Worm (Caenorhabditis elegans) whole organism, L1 larva: Measurements from ENCODE around the gene mdt-26.

Experiments used
- C04F5.9 ChIP-seq: sonication (generic microtip); optimal IDR thresholded peaks from 2 replicates; lab custom pipeline; 2016; ENCODE audit warnings: missing genetic modification characterization, missing compliant biosample characterization
- aly-2 ChIP-seq: fragments of 150-350 bp; optimal IDR thresholded peaks from 2 replicates; lab custom pipeline; 2014; ENCODE audit warnings: missing biosample characterization, missing genetic modification characterization
- ceh-82 ChIP-seq, 3 experiments: fragments of 150-350 bp in 1 of 3; sonication (generic microtip) in 2 of 3; optimal IDR thresholded peaks; 2 replicates each; lab custom pipeline; 2014 to 2017; ENCODE audit warnings: missing biosample characterization in 3 of 3, missing genetic modification characterization in 3 of 3
- ceh-88 ChIP-seq: fragments of 200-800 bp; sonication (Bioruptor generic); IDR thresholded peaks from 2 replicates; pipeline ENCODE4 v1.3.6; 2022; ENCODE audit warnings: missing genetic modification characterization, missing compliant biosample characterization
- ceh-90 ChIP-seq: sonication (generic microtip); optimal IDR thresholded peaks from 2 replicates; lab custom pipeline; 2016; ENCODE audit warnings: missing genetic modification characterization, missing compliant biosample characterization
- ces-1 ChIP-seq: fragments of 150-350 bp; optimal IDR thresholded peaks from 2 replicates; lab custom pipeline; 2014; ENCODE audit warnings: missing biosample characterization, missing genetic modification reagents, missing genetic modification characterization
- dpl-1 ChIP-seq, 3 experiments: fragments of 150-350 bp in 2 of 3; sonication (generic microtip) in 1 of 3; optimal IDR thresholded peaks; 2 replicates each; lab custom pipeline; 2014 to 2017; ENCODE audit warnings: missing biosample characterization in 3 of 3, missing genetic modification characterization in 3 of 3, missing genetic modification reagents in 3 of 3
- dsc-1 ChIP-seq: sonication (generic microtip); optimal IDR thresholded peaks from 2 replicates; lab custom pipeline; 2016; ENCODE audit warnings: mild to moderate bottlenecking, missing genetic modification characterization, missing compliant biosample characterization
- efl-1 ChIP-seq, 4 experiments: fragments of 150-350 bp; optimal IDR thresholded peaks in 3 of 4; peaks in 1 of 4; 1 replicate in 1 of 4; 2 replicates in 3 of 4; lab custom pipeline; 2014; ENCODE audit warnings: missing biosample characterization in 2 of 4, missing genetic modification characterization in 2 of 4, missing genetic modification reagents in 2 of 4
- efl-3 ChIP-seq: fragments of 200-800 bp; sonication (Bioruptor generic); optimal IDR thresholded peaks from 2 replicates; lab custom pipeline; 2018; ENCODE audit warnings: mild to moderate bottlenecking, missing genetic modification characterization, missing compliant biosample characterization
- egl-27 ChIP-seq, 2 experiments: fragments of 150-350 bp in 1 of 2; sonication (generic microtip); optimal IDR thresholded peaks; 3 replicates each; lab custom pipeline; 2017 to 2018; ENCODE audit warnings: missing biosample characterization in 2 of 2, missing genetic modification characterization in 2 of 2, missing genetic modification reagents in 2 of 2
- elt-2 ChIP-seq: sonication (generic microtip); optimal IDR thresholded peaks from 2 replicates; lab custom pipeline; 2016; ENCODE audit warnings: missing genetic modification characterization, mild to moderate bottlenecking, inconsistent platforms, missing compliant biosample characterization, missing genetic modification reagents
- ets-5 ChIP-seq: fragments of 200-800 bp; sonication (Bioruptor generic); IDR thresholded peaks from 2 replicates; pipeline ENCODE4 v1.3.6; 2022; ENCODE audit warnings: missing genetic modification characterization, missing compliant biosample characterization
- fkh-10 ChIP-seq: sonication (generic microtip); optimal IDR thresholded peaks from 2 replicates; lab custom pipeline; 2017; ENCODE audit warnings: missing biosample characterization, missing genetic modification reagents, missing genetic modification characterization
- fkh-4 ChIP-seq: sonication (generic microtip); optimal IDR thresholded peaks from 2 replicates; lab custom pipeline; 2016; ENCODE audit warnings: missing compliant biosample characterization, missing genetic modification characterization, borderline replicate concordance
- isw-1 ChIP-seq: fragments of 200-800 bp; sonication (Bioruptor generic); IDR thresholded peaks from 2 replicates; pipeline ENCODE4 v1.3.6; 2022; ENCODE audit warnings: missing genetic modification characterization, missing compliant biosample characterization
- jun-1 ChIP-seq: fragments of 150-350 bp; optimal IDR thresholded peaks from 2 replicates; lab custom pipeline; 2014; ENCODE audit warnings: missing biosample characterization, missing genetic modification reagents, missing genetic modification characterization
- lin-14 ChIP-seq: fragments of 200-800 bp; sonication (Bioruptor generic); optimal IDR thresholded peaks from 2 replicates; lab custom pipeline; 2018; ENCODE audit warnings: mild to moderate bottlenecking, missing genetic modification characterization, moderate library complexity, missing compliant biosample characterization
- lin-35 ChIP-seq, 2 experiments: fragments of 150-350 bp; optimal IDR thresholded peaks; 2 replicates each; lab custom pipeline; 2014; ENCODE audit warnings: missing biosample characterization in 2 of 2, missing genetic modification characterization in 2 of 2, missing genetic modification reagents in 2 of 2
- mep-1 ChIP-seq: fragments of 150-350 bp; optimal IDR thresholded peaks from 2 replicates; lab custom pipeline; 2014; ENCODE audit warnings: missing biosample characterization, missing genetic modification characterization
- nhr-11 ChIP-seq: fragments of 150-350 bp; optimal IDR thresholded peaks from 2 replicates; lab custom pipeline; 2014; ENCODE audit warnings: missing biosample characterization, missing genetic modification characterization
- nhr-12 ChIP-seq: sonication (generic microtip); optimal IDR thresholded peaks from 2 replicates; lab custom pipeline; 2017; ENCODE audit warnings: missing biosample characterization, missing genetic modification characterization
- nhr-20 ChIP-seq: sonication (generic microtip); optimal IDR thresholded peaks from 2 replicates; lab custom pipeline; 2016; ENCODE audit warnings: mild to moderate bottlenecking, missing genetic modification characterization, missing compliant biosample characterization
- nhr-237 ChIP-seq: fragments of 150-350 bp; optimal IDR thresholded peaks from 2 replicates; lab custom pipeline; 2014; ENCODE audit warnings: missing biosample characterization, missing genetic modification characterization
- nhr-47 ChIP-seq: sonication (generic microtip); optimal IDR thresholded peaks from 2 replicates; lab custom pipeline; 2016; ENCODE audit warnings: mild to moderate bottlenecking, missing genetic modification characterization, moderate library complexity, missing compliant biosample characterization
- nhr-84 ChIP-seq: sonication (generic microtip); optimal IDR thresholded peaks from 2 replicates; lab custom pipeline; 2017; ENCODE audit warnings: missing biosample characterization, missing genetic modification characterization
- pag-3 ChIP-seq: sonication (generic microtip); optimal IDR thresholded peaks from 2 replicates; lab custom pipeline; 2017; ENCODE audit warnings: missing genetic modification characterization, mild to moderate bottlenecking, missing compliant biosample characterization, antibody characterized with exemption, borderline replicate concordance; ENCODE audit not compliant: insufficient read depth
- pqm-1 ChIP-seq: sonication (generic microtip); optimal IDR thresholded peaks from 3 replicates; lab custom pipeline; 2017; ENCODE audit warnings: missing biosample characterization, missing genetic modification characterization
- rnt-1 ChIP-seq: sonication (generic microtip); optimal IDR thresholded peaks from 2 replicates; lab custom pipeline; 2016; ENCODE audit warnings: mild to moderate bottlenecking, missing genetic modification characterization, moderate library complexity, missing compliant biosample characterization
- snu-23 ChIP-seq: sonication (generic microtip); optimal IDR thresholded peaks from 2 replicates; lab custom pipeline; 2016; ENCODE audit warnings: missing genetic modification characterization, missing compliant biosample characterization
- sox-4 ChIP-seq: sonication (generic microtip); optimal IDR thresholded peaks from 2 replicates; lab custom pipeline; 2016; ENCODE audit warnings: missing genetic modification characterization, missing compliant biosample characterization
- sptf-1 ChIP-seq: fragments of 150-350 bp; optimal IDR thresholded peaks from 2 replicates; lab custom pipeline; 2014; ENCODE audit warnings: missing biosample characterization, missing genetic modification characterization
- sup-37 ChIP-seq: fragments of 200-800 bp; sonication (Bioruptor generic); optimal IDR thresholded peaks from 2 replicates; lab custom pipeline; 2018; ENCODE audit warnings: mild to moderate bottlenecking, missing genetic modification characterization, missing compliant biosample characterization
- swsn-7 ChIP-seq: sonication (generic microtip); optimal IDR thresholded peaks from 2 replicates; lab custom pipeline; 2016; ENCODE audit warnings: missing genetic modification characterization, missing compliant biosample characterization
- unc-130 ChIP-seq: fragments of 150-350 bp; optimal IDR thresholded peaks from 2 replicates; lab custom pipeline; 2017; ENCODE audit warnings: missing biosample characterization, missing genetic modification characterization, inconsistent platforms
- unc-30 ChIP-seq: sonication (generic microtip); optimal IDR thresholded peaks from 2 replicates; lab custom pipeline; 2017; ENCODE audit warnings: missing biosample characterization, missing genetic modification characterization
- unc-62 ChIP-seq: fragments of 150-350 bp; optimal IDR thresholded peaks from 2 replicates; lab custom pipeline; 2014; ENCODE audit warnings: missing biosample characterization, missing genetic modification reagents, missing genetic modification characterization
- unc-86 ChIP-seq: sonication (generic microtip); optimal IDR thresholded peaks from 2 replicates; lab custom pipeline; 2016; ENCODE audit warnings: missing genetic modification characterization, missing compliant biosample characterization
- unc-98 ChIP-seq: fragments of 200-800 bp; sonication (Bioruptor generic); IDR thresholded peaks from 2 replicates; pipeline ENCODE4 v1.3.6; 2022; ENCODE audit warnings: missing genetic modification characterization, missing compliant biosample characterization
- vab-15 ChIP-seq: sonication (generic microtip); optimal IDR thresholded peaks from 2 replicates; lab custom pipeline; 2017; ENCODE audit warnings: missing genotype, mild to moderate bottlenecking, missing genetic modification characterization, missing compliant biosample characterization
- zag-1 ChIP-seq: fragments of 150-350 bp; optimal IDR thresholded peaks from 2 replicates; lab custom pipeline; 2014; ENCODE audit warnings: missing biosample characterization, missing genetic modification characterization
- zip-4 ChIP-seq: fragments of 200-800 bp; sonication (Bioruptor generic); optimal IDR thresholded peaks from 2 replicates; lab custom pipeline; 2018; ENCODE audit warnings: mild to moderate bottlenecking, missing genetic modification characterization, moderate library complexity, missing compliant biosample characterization
- ztf-11 ChIP-seq, 2 experiments: sonication (generic microtip); optimal IDR thresholded peaks; 2 replicates each; lab custom pipeline; 2016 to 2017; ENCODE audit warnings: missing genetic modification characterization in 2 of 2, missing biosample characterization in 1 of 2, missing compliant biosample characterization in 1 of 2

The mdt-26 gene

DNA sequence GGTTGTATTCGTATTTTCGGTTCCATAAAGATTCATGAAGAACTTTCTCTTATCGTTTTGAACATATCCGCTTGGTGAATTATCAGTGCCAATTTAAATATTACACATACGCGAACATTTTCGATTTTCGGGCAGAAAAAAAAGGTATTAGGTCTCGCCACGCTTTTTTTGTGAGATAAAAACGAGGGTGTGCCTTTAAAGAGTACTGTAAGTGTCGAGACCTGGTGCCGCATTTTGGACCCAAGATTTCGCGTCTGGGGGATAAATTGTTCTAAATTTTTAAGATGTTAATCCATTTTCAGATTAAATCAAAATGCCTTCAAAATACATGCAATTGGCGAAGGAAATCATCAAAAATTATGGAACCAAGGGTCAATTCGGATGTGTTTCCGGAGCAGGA lies 32.9 kb downstream of the mdt-26 start, which contains the start of gene C25H3.3:
TSS of gene C25H3.3 (plus strand) at position 301 of the 400 bp plus-strand sequence.
- TF ChIP-seq mep-1 (tag; lab: Kevin White, UChicago) (no peak), efl-1 (optimal IDR thresholded peaks at IDR 0.05; lab: Kevin White, UChicago) (no peak), efl-1 (GFP tag; optimal IDR thresholded peaks at IDR 0.05 in 1 of 2; lab: Kevin White, UChicago) (peak in 1 of 2 experiments; percentile 61)

DNA sequence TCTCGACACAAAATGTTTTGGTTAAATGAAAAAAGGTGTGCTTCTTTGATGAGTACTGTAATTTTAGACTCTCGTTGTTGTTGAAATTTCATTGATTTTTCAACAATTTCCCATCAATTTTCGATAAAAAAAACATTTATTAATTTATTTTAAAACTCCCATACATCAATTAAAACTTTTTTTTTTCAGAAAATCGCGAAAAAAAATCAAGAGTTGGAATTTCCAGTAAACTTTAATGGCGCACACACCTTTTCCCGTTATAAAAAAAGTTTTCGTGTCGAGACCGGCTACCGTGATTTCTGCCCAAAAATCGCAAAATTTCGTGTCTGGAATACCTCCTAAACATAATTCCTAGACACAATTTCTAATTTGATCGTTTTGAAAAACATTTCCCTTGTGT lies 33.8 kb downstream of the mdt-26 start, which contains the start of gene C25H3.14:
TSS of gene C25H3.14 (plus strand) at position 301 of the 400 bp plus-strand sequence.
- TF ChIP-seq isw-1 (GFP tag; lab: Robert Waterston, UW) = no peak
- TF ChIP-seq efl-3 (GFP tag; lab: Kevin White, UChicago) = no peak
- no peak for TF ChIP-seq lin-14 (GFP tag; lab: Kevin White, UChicago)
- no peak for TF ChIP-seq unc-98 (GFP tag; lab: Robert Waterston, UW)
- TF ChIP-seq ceh-88 (GFP tag; lab: Robert Waterston, UW) = no peak
- TF ChIP-seq nhr-84 (tag; lab: Kevin White, UChicago) = no peak
- TF ChIP-seq ceh-90 (tag; lab: Kevin White, UChicago) = no peak
- TF ChIP-seq sox-4 (tag; lab: Kevin White, UChicago) = no peak
- TF ChIP-seq unc-130 (tag; lab: Kevin White, UChicago) = no peak
- TF ChIP-seq egl-27 (tag; optimal IDR thresholded peaks at IDR 0.05; lab: Kevin White, UChicago) = no peak
- no peak for TF ChIP-seq fkh-10 (GFP tag; lab: Kevin White, UChicago)
- TF ChIP-seq ets-5 = no peak
- TF ChIP-seq dsc-1 (tag; lab: Kevin White, UChicago) = no peak
- TF ChIP-seq nhr-237 = no peak
- TF ChIP-seq elt-2 = no peak
- TF ChIP-seq nhr-47 (tag; lab: Kevin White, UChicago) = no peak
- TF ChIP-seq fkh-4 (tag; lab: Kevin White, UChicago) = no peak
- TF ChIP-seq jun-1 (tag; lab: Kevin White, UChicago) = no peak
- TF ChIP-seq ztf-11 (tag; optimal IDR thresholded peaks at IDR 0.05; lab: Kevin White, UChicago) = no peak
- no peak for TF ChIP-seq nhr-20

- TF ChIP-seq vab-15 (tag; lab: Kevin White, UChicago) (no peak), ces-1 (GFP tag; lab: Kevin White, UChicago) (no peak), rnt-1 (no peak), swsn-7 (no peak), ets-5 (no peak), ztf-11 (tag; optimal IDR thresholded peaks at IDR 0.05; lab: Kevin White, UChicago) (no peak), dpl-1 (GFP tag; optimal IDR thresholded peaks at IDR 0.05; lab: Kevin White, UChicago) (no peak), nhr-20 (no peak), C04F5.9 (tag; lab: Kevin White, UChicago) (no peak), ceh-82 (tag; optimal IDR thresholded peaks at IDR 0.05; lab: Kevin White, UChicago) (no peak), zag-1 (no peak), efl-3 (GFP tag; lab: Kevin White, UChicago) (no peak), nhr-12 (tag; lab: Kevin White, UChicago) (no peak), ceh-90 (tag; lab: Kevin White, UChicago) (no peak), isw-1 (GFP tag; lab: Robert Waterston, UW) (no peak), elt-2 (no peak), sup-37 (no peak)
Measured at ce11 chrII:5696218-5696617, 35.2 kb downstream of the mdt-26 start.

DNA sequence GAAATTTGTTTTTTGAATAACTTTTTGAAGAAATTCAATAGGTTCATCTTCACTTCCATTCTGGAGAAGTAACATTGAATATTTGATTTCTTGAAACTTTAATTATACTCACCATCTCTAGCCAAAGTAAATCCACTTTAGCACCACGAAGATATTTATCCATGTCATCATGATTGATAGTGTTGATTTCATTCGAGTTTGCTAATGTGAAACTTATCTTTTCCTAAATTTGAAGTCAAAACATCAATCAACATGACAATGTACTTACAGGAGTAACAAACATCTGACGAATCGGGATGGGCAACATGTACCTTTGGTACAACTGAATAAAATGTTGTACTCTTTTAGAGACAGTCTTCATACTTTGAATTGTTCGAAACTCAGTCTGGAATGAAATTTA lies 36.4 kb downstream of the mdt-26 start:
- TF ChIP-seq nhr-11 (tag; lab: Kevin White, UChicago) (no peak), fkh-10 (GFP tag; lab: Kevin White, UChicago) (no peak), zip-4 (GFP tag; lab: Kevin White, UChicago) (no peak), unc-86 (tag; lab: Kevin White, UChicago) (no peak), nhr-47 (tag; lab: Kevin White, UChicago) (no peak), unc-30 (tag; lab: Kevin White, UChicago) (no peak), egl-27 (tag; optimal IDR thresholded peaks at IDR 0.05; lab: Kevin White, UChicago) (no peak), zag-1 (no peak), pag-3 (tag; lab: Kevin White, UChicago) (no peak), snu-23 (no peak), pqm-1 (tag; lab: Kevin White, UChicago) (no peak), sptf-1 (no peak), ztf-11 (tag; optimal IDR thresholded peaks at IDR 0.05; lab: Kevin White, UChicago) (no peak), unc-62 (no peak), aly-2 (tag; lab: Kevin White, UChicago) (no peak), lin-35 (GFP tag; optimal IDR thresholded peaks at IDR 0.05; lab: Kevin White, UChicago) (no peak), fkh-4 (tag; lab: Kevin White, UChicago) (no peak)
